Fruit fly (Drosophila melanogaster) S2 (cell line): ENCODE measurements around the gene CG42795.
A peak's percentile ranks its signal among the peaks of the same experiment; 100 is the strongest.

Experiments
- CG8478 ChIP-seq: fragments of >200 bp; optimal IDR thresholded peaks from 2 replicates; lab custom pipeline; 2018
- CTCF ChIP-seq, 2 experiments: fragments of >200 bp; optimal IDR thresholded peaks; 2 replicates each; lab custom pipeline; 2018

CG42795 gene

DNA sequence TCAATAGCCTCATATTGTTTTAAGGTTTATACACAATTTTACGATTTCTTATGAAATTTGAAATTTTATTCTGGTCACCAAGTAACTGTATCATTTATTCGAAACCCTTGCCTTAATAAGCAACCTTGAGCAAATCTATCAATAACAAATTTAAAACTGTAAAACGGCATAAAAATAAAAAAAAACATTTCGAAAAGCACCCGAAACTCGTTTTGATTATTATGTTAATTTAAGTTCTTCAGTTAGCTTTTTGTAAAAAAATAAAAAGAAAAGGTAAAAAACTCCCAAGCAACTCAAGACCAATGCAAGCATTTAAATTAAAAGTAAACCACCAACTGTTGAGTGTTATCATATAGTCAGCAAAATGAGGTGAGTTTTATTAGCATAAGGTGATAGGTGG lies at the start of gene CG42795:
CG42795 (plus strand) TSS at position 301 of the 400 bp plus-strand sequence.
- no peak for TF ChIP-seq CG8478 (lab: Kevin White, UChicago)
- TF ChIP-seq CTCF (optimal IDR thresholded peaks at IDR 0.05; lab: Kevin White, UChicago): no peak

DNA sequence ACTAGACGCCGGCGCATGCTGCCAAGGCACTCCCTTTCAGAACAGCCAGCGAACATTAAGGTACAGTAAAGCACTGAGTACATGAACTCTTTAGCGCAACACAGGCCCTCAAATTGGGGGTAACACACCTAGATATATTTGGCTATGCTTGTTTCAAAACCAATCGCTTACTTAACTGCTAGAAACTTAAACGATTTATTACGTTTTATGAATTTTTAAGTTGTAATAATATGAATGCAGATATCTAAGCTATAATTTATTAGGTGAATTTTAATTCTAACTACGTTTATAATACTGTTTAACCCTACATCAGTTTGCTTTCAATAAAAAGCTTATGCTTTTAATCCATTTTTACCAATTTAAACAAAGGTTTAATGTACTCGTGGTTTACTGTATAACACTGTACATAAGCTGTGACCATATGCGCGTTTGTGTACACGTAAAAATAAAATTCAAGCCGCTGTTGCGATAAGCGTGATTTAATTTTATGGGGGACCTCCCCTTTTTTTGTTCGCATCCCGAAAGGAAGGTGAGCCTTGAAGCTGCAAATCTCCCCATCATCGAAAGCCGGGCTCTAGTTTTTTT lies 48.5 kb upstream of the CG42795 start:
- no peak for TF ChIP-seq CTCF (optimal IDR thresholded peaks at IDR 0.05; lab: Kevin White, UChicago)
- TF ChIP-seq CG8478 (lab: Kevin White, UChicago): no peak

DNA sequence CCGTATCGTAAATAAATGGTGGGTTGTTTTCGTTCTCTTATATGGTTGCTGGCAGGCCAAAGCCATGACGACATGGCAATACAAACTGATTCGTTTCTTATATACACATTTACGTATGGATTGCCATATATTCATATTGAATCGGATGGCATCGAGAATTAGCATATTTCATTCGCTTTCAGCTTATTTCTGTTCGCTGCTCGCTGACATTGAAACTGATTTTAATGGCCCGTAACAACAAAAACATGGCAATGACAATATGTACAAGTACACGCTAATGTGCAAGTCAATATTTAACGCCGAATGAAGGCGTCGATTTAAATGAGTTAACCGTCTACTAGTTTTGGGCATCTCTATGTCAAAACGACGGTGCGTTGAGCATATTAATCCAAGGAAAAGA lies 39.5 kb upstream of the CG42795 start:
- TF ChIP-seq CTCF (optimal IDR thresholded peaks at IDR 0.05; lab: Kevin White, UChicago) (no peak), CG8478 (lab: Kevin White, UChicago) (no peak)

DNA sequence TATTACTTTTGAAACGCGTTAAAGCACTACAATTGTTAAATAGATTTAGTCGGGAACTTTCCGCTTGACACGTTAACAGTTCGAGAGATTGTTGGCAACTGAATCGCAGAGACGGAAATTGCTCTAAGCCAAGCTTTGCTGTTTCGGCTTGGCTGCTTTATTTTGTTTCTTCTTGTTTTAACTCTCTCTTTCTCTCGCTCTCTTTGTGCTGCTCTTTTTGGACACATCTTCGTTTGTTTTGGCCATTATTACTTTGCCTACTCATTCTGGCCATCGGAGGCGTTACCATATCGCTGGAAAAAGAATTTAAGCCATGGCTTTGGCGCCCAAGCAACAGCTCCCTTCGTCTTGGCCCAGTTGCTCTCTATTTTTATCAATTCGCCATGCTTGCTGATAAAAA lies 36.0 kb upstream of the CG42795 start, which contains the start of gene CG12814:
CG12814 (minus strand) TSS at position 84 of the 400 bp plus-strand sequence.
- TF ChIP-seq CTCF (optimal IDR thresholded peaks at IDR 0.05; lab: Kevin White, UChicago) (no peak), CG8478 (lab: Kevin White, UChicago) (no peak)

DNA sequence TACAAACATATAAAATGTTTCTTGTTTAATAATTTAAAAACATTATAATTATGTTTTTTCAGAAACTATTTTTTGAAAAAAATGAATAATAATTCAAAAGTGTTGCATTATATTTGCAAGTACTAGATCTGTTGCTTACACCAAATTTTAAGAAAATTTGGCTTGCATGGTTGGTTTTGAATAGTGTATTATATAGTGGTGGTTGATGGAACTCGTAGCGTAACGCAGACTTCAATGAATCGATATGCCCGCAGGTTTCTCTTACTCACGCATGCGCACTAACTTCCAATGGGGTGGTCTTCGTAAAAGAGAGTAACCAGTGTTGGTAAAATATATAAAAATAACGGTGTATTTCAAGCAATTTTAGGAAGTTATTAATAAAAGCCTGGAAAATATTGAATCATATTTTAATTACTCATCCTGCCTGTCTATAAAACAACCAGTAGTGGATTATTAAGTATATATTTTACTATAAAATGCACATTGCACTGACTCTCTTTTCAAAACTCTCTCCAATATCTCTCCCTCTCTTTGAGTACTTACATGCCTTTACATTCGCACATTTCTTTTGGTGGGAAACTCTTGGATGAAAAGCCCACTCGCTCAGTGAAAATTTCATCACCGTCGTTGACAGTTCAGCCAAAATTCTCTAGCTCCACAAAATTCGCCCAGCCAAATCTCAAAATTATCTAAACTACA lies 35.3 kb upstream of the CG42795 start, which contains the start of gene Syn:
Syn (plus strand) TSS at position 606 of the 699 bp plus-strand sequence.
- no peak for TF ChIP-seq CTCF (optimal IDR thresholded peaks at IDR 0.05; lab: Kevin White, UChicago)

DNA sequence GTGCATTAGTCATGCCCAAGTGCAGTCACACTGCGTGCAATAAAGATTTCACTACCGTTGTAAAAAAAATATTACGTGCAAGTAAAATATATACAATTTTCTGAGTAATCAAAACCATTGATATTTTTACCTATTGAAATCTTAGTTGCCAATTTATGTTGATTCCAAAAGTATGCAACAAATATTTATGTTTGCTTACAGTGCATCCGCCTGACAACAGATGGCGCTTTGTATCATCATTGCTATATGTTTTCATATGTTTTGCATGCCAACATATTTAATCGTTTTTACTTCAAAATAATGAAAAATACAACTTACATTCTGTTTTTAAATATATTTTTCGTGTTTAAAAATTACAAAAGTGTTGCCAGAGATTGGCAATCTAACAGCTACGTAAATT lies 21.9 kb upstream of the CG42795 start:
- TF ChIP-seq CTCF (optimal IDR thresholded peaks at IDR 0.05; lab: Kevin White, UChicago): peak; percentile 87 to 91
- TF ChIP-seq CG8478 (lab: Kevin White, UChicago): no peak

DNA sequence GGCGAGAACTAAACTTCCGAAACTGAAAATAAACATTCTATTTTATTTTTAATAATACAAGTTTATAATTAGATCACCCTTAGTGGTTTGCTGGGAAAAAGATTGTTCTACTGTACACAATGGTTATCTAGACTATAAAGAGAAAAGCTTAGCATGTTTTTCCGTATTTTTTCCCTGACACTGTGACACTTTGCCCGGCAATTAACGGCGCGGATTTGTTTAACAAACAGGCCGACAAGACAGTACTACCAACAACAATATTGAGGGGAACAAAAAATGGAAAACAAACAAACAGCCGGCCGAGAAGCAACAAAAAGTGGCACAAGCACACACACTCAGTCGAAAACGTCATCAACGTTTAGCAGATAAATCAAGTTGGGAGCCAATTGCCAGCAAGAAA lies 18.8 kb upstream of the CG42795 start:
- no peak for TF ChIP-seq CG8478 (lab: Kevin White, UChicago)
- TF ChIP-seq CTCF (optimal IDR thresholded peaks at IDR 0.05; lab: Kevin White, UChicago): no peak

DNA sequence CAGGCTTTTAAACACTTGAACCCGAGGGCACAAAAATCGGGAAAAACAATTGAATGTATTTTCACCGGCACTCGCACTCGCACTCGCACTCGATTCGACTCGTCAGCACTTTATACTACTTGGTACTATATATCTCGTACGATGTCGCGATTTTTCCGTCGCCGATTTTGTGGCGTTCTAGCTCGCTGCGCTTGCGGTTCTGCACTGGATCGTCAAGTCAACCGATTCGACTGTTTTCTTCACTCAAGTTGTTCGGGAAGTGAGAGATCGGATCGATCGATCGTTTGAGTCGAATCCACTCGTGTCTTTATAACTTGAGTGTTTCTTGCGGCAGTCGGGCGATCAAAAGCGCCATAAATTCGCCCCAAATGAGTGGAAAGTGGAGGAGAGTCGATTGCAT lies 12.7 kb upstream of the CG42795 start, which contains the start of gene Timp:
Timp (minus strand) TSS at position 209 of the 400 bp plus-strand sequence.
- TF ChIP-seq CG8478 (lab: Kevin White, UChicago) (no peak), CTCF (optimal IDR thresholded peaks at IDR 0.05; lab: Kevin White, UChicago) (no peak)

DNA sequence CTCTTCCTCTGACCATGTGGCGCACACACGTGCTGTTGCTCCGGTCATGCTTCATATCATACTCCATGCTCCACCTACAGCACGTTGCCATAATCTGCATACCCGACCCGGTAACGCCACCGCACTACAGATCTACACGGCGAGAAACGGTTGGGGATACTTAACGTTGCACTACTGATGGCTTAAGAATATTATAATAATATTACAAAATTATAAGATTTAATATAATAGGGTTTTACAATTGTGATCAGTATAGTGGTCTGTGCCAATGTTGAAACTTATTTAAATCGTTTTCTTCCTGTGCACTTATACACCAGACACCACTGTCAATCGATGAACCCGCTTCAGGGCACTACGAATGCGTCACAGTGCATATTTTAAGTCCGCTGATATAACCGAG lies 12.1 kb upstream of the CG42795 start:
- TF ChIP-seq CTCF (optimal IDR thresholded peaks at IDR 0.05; lab: Kevin White, UChicago): no peak
- TF ChIP-seq CG8478 (lab: Kevin White, UChicago): no peak

DNA sequence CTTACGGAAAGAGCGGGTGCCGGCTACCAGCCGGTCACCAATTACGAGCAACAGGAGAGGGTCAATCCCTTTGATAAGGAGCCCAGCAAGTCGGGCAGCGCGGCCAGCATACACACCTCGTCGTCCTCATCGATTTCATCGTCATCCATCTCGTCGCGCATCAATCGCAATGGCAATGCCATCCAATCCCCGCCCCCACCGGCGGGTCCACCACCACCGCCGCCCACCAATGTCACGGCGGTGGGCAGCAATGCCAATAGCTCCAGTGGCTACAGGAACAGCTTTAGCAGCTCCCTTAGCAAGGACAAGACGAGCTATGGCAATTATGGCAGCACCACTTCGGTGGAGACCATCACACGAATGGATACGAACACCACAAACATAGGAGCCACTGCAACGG lies 7.5 kb upstream of the CG42795 start:
- TF ChIP-seq CTCF (optimal IDR thresholded peaks at IDR 0.05; lab: Kevin White, UChicago) (no peak), CG8478 (lab: Kevin White, UChicago) (no peak)

DNA sequence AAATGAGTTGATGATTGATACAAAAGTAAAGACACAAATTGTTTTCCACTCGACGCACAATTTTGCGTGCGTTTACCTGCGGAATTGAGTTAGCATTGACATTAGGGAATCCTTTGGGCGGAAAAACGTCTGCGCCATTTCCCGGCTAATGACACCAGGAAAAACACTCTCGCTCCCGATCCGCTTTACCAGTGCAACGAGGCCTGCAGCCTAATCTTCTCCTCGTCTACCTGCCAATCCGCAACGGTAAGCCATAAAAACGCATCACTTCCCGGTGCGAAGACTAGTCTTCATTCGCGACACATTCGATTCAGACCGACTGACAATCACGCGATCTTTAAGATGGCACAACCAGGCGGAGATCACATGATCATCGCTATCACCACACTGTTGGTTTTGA lies 3.1 kb upstream of the CG42795 start, which contains the start of gene CG12420:
CG12420 (plus strand) TSS at position 283 of the 400 bp plus-strand sequence.
- TF ChIP-seq CTCF (optimal IDR thresholded peaks at IDR 0.05; lab: Kevin White, UChicago) (no peak), CG8478 (lab: Kevin White, UChicago) (no peak)

DNA sequence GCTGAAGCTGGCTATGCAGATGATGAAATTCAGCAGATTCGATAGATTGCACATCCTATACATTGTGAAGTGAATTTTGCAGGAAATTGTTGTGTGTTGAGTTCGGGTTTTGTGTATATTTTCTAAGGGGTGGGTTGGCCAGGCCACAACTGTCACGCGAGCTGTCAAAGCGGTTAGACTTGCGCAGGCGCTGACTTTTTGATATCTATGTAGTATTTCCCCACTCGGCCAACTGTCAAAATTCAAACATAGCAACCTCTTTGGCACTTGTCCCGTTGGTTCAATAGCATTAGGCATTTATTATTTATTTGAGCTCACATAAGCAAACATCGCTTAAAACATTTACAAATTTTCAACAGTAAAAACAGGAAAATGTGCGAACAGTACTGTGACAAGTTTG lies 896 bp upstream of the CG42795 start, which contains the start of the genes CG12817 and CG34107:
CG12817 (minus strand) TSS at position 132 of the 400 bp plus-strand sequence.
CG34107 (plus strand) TSS at position 316 of the 400 bp plus-strand sequence.
- no peak for TF ChIP-seq CTCF (optimal IDR thresholded peaks at IDR 0.05; lab: Kevin White, UChicago)
- TF ChIP-seq CG8478 (lab: Kevin White, UChicago): no peak

DNA sequence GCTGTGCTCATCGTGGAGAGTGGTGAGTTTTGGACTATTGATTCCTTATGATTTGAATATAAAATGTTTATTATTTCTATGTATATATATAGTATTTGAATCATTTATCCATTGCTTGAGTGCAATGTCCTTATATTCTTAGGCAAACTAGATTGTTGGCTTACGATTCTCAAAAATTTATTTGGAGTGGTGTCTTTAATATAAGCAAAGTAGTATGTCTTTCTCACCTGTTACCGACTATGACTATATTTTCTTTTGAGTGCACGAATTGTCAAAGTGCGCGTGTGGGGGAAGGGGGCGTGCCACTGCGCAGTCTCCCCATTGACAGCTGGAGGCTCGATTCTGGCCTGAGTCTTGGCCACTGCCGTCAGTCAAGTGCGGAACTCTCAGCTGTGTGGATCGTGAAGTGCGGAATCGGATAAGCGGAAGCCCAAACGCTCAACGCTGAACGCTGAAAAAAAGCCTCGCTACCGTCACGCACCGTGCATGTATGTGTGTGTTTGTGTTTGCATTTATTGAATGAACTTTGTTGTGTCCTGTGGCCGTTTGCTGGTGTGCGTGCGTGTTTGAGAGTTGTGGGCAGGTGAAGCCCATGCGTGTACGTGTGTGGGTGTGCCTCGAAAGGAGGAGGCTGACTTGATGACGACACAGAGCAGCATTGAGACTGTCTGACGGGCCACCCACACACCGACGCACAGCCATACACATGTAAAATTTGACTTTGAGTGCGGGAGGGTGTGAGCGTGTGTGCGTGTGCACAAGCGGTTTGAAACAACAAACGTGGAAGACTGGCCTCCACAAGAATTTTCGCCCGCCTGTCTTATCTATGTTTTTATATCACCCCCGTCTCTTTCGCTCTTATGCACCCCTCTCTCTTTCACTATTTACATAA lies 888 bp downstream of the CG42795 start:
- TF ChIP-seq CG8478 (lab: Kevin White, UChicago) (no peak), CTCF (optimal IDR thresholded peaks at IDR 0.05; lab: Kevin White, UChicago) (no peak)

DNA sequence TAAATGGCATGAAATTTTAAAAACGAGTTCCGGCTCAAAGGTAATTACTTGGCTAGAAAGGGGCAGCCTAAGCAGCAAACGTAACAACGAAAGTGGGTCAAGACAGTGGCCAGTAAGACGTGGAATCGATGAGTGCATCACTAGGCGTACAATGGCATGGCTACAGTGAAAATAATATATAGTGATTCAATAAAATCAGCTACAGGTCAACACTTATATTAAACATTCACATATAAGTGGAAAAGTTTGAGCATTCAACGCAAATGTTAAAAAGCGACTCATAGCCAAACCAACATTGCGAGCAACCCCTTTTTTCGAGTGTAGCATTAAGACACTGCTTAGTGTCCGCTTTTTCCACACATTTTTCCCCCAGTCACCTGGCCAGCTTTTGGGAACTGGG lies 2.5 kb downstream of the CG42795 start:
- TF ChIP-seq CG8478 (lab: Kevin White, UChicago) (no peak), CTCF (optimal IDR thresholded peaks at IDR 0.05; lab: Kevin White, UChicago) (no peak)
